Fruit fly (Drosophila melanogaster) S2 (cell line): ENCODE measurements around the gene CG17612.

Source experiments
- CG8478 ChIP-seq: fragments of >200 bp; optimal IDR thresholded peaks from 2 replicates; lab custom pipeline; 2018
- CTCF ChIP-seq, 2 experiments: fragments of >200 bp; optimal IDR thresholded peaks; 2 replicates each; lab custom pipeline; 2018

DNA sequence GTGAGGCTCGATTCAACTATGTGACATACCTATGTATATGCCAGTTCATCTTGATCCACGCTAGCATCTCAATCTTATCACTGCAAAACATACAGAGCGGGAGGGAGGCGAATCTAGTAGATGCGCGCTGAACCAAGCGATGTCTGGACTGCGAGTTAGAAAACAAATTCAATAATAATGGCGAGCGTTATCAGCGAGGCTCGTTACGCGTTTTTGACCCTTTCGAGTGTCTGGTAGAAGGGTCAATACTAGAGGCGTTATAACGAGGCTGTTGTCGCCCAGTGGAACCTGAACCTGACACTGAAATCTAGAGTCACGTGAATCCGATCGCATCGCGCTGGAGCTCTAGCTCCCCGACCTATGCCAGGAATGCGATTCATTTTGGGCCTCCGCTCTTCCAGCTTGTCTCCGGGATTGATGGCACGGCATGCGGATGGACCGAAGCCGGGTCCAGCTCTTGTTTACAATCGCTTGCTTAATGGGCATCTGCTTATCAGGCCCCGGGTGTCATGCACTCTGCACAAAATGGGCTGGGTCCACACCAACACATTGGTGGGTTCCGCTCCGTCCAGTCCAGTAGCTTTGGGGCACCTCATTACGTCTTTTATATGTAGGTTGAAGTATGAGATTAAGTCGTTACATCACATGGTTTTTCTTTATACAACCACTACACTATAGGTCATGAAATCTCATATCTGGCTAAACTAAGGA is 7.0 kb upstream of the CG17612 start:
- TF ChIP-seq CG8478 (lab: Kevin White, UChicago) (no peak), CTCF (optimal IDR thresholded peaks at IDR 0.05; lab: Kevin White, UChicago) (no peak)
